Worm (Caenorhabditis elegans) whole organism, late embryonic: ENCODE results near the gene sec-6.

ENCODE experiments used
- C08G9.2 ChIP-seq: sonication (generic microtip); optimal IDR thresholded peaks from 2 replicates; lab custom pipeline; 2016; ENCODE audit warnings: mild to moderate bottlenecking, missing genetic modification characterization, moderate library complexity, missing compliant biosample characterization
- C38D4.7 ChIP-seq: fragments of 200-800 bp; sonication (Bioruptor generic); optimal IDR thresholded peaks from 2 replicates; lab custom pipeline; 2018; ENCODE audit warnings: mild to moderate bottlenecking, missing genetic modification characterization, moderate library complexity, missing compliant biosample characterization
- Y22D7AL.16 ChIP-seq: sonication (generic microtip); optimal IDR thresholded peaks from 2 replicates; lab custom pipeline; 2016; ENCODE audit warnings: missing genetic modification characterization, missing compliant biosample characterization
- ceh-14 ChIP-seq: sonication (generic microtip); optimal IDR thresholded peaks from 2 replicates; lab custom pipeline; 2016; ENCODE audit warnings: missing genotype, missing genetic modification characterization, missing compliant biosample characterization
- ceh-19 ChIP-seq: fragments of 200-800 bp; sonication (Bioruptor generic); optimal IDR thresholded peaks from 2 replicates; lab custom pipeline; 2018; ENCODE audit warnings: mild to moderate bottlenecking, missing genetic modification characterization, missing compliant biosample characterization
- ceh-24 ChIP-seq: sonication (generic microtip); optimal IDR thresholded peaks from 2 replicates; lab custom pipeline; 2016; ENCODE audit warnings: mild to moderate bottlenecking, missing genetic modification characterization, missing compliant biosample characterization
- ceh-30 ChIP-seq: fragments of 150-350 bp; optimal IDR thresholded peaks from 2 replicates; lab custom pipeline; 2014; ENCODE audit warnings: missing biosample characterization, missing genetic modification characterization
- ceh-6 ChIP-seq: fragments of 200-800 bp; sonication (Bioruptor generic); optimal IDR thresholded peaks from 2 replicates; lab custom pipeline; 2018; ENCODE audit warnings: mild to moderate bottlenecking, missing genetic modification characterization, missing compliant biosample characterization
- che-1 ChIP-seq: sonication (generic microtip); optimal IDR thresholded peaks from 2 replicates; lab custom pipeline; 2016; ENCODE audit warnings: mild to moderate bottlenecking, missing genetic modification characterization, missing compliant biosample characterization
- dmd-4 ChIP-seq: sonication (generic microtip); optimal IDR thresholded peaks from 2 replicates; lab custom pipeline; 2016; ENCODE audit warnings: borderline replicate concordance, missing genetic modification characterization, missing compliant biosample characterization
- dve-1 ChIP-seq: sonication (generic microtip); optimal IDR thresholded peaks from 2 replicates; lab custom pipeline; 2017; ENCODE audit warnings: antibody characterized with exemption, mild to moderate bottlenecking, missing genetic modification characterization, missing compliant biosample characterization
- elt-2 ChIP-seq: sonication (generic microtip); optimal IDR thresholded peaks from 2 replicates; lab custom pipeline; 2016; ENCODE audit warnings: missing genetic modification reagents, missing genetic modification characterization, missing compliant biosample characterization
- elt-4 ChIP-seq: sonication (generic microtip); optimal IDR thresholded peaks from 2 replicates; lab custom pipeline; 2016; ENCODE audit warnings: missing genetic modification characterization, missing compliant biosample characterization
- ets-4 ChIP-seq: sonication (generic microtip); optimal IDR thresholded peaks from 2 replicates; lab custom pipeline; 2016; ENCODE audit warnings: missing genetic modification characterization, missing compliant biosample characterization
- eyg-1 ChIP-seq: sonication (generic microtip); optimal IDR thresholded peaks from 2 replicates; lab custom pipeline; 2016; ENCODE audit warnings: missing genotype, missing genetic modification characterization, missing compliant biosample characterization
- fax-1 ChIP-seq: sonication (generic microtip); optimal IDR thresholded peaks from 2 replicates; lab custom pipeline; 2016; ENCODE audit warnings: missing genotype, missing genetic modification characterization, missing compliant biosample characterization
- fkh-6 ChIP-seq: sonication (generic microtip); optimal IDR thresholded peaks from 2 replicates; lab custom pipeline; 2016; ENCODE audit warnings: missing genetic modification characterization, missing compliant biosample characterization
- gmeb-2 ChIP-seq: sonication (generic microtip); optimal IDR thresholded peaks from 2 replicates; lab custom pipeline; 2016; ENCODE audit warnings: missing genetic modification characterization, inconsistent platforms, missing compliant biosample characterization
- hlh-6 ChIP-seq: sonication (generic microtip); optimal IDR thresholded peaks from 2 replicates; lab custom pipeline; 2016; ENCODE audit warnings: missing genotype, missing genetic modification characterization, missing compliant biosample characterization
- hlh-8 ChIP-seq: sonication (generic microtip); optimal IDR thresholded peaks from 2 replicates; lab custom pipeline; 2016; ENCODE audit warnings: missing genotype, missing genetic modification characterization, missing compliant biosample characterization
- lin-11 ChIP-seq: fragments of 200-800 bp; sonication (Bioruptor generic); optimal IDR thresholded peaks from 2 replicates; lab custom pipeline; 2018; ENCODE audit warnings: mild to moderate bottlenecking, missing genetic modification characterization, missing compliant biosample characterization
- madf-2 ChIP-seq: sonication (generic microtip); optimal IDR thresholded peaks from 2 replicates; lab custom pipeline; 2017; ENCODE audit warnings: missing genetic modification characterization, missing compliant biosample characterization
- mec-3 ChIP-seq: sonication (generic microtip); optimal IDR thresholded peaks from 2 replicates; lab custom pipeline; 2016; ENCODE audit warnings: borderline replicate concordance, missing genetic modification characterization, missing compliant biosample characterization
- npax-4 ChIP-seq: sonication (generic microtip); optimal IDR thresholded peaks from 2 replicates; lab custom pipeline; 2016; ENCODE audit warnings: missing genetic modification characterization, missing compliant biosample characterization
- odd-2 ChIP-seq: sonication (generic microtip); optimal IDR thresholded peaks from 2 replicates; lab custom pipeline; 2017; ENCODE audit warnings: antibody characterized with exemption, mild to moderate bottlenecking, missing genetic modification characterization, missing compliant biosample characterization
- pat-9 ChIP-seq: fragments of 200-800 bp; sonication (Bioruptor generic); optimal IDR thresholded peaks from 2 replicates; lab custom pipeline; 2018; ENCODE audit warnings: mild to moderate bottlenecking, missing genetic modification characterization, moderate library complexity, missing compliant biosample characterization
- pha-2 ChIP-seq: sonication (generic microtip); optimal IDR thresholded peaks from 2 replicates; lab custom pipeline; 2017; ENCODE audit warnings: mild to moderate bottlenecking, missing genetic modification characterization, missing compliant biosample characterization
- pros-1 ChIP-seq: fragments of 150-350 bp; optimal IDR thresholded peaks from 2 replicates; lab custom pipeline; 2014; ENCODE audit warnings: missing biosample characterization, missing genetic modification reagents, missing genetic modification characterization
- ref-2 ChIP-seq: sonication (generic microtip); optimal IDR thresholded peaks from 2 replicates; lab custom pipeline; 2016; ENCODE audit warnings: missing genetic modification characterization, missing compliant biosample characterization
- rnt-1 ChIP-seq: sonication (generic microtip); optimal IDR thresholded peaks from 2 replicates; lab custom pipeline; 2016; ENCODE audit warnings: missing genetic modification characterization, missing compliant biosample characterization
- sdc-2 ChIP-seq: sonication (generic microtip); optimal IDR thresholded peaks from 2 replicates; lab custom pipeline; 2016; ENCODE audit warnings: missing genotype, missing genetic modification characterization, missing compliant biosample characterization
- sox-2 ChIP-seq: fragments of 200-800 bp; sonication (Bioruptor generic); IDR thresholded peaks from 2 replicates; pipeline ENCODE4 v1.3.6; 2022; ENCODE audit warnings: missing genetic modification reagents, missing genetic modification characterization, missing compliant biosample characterization
- sox-4 ChIP-seq: sonication (generic microtip); optimal IDR thresholded peaks from 2 replicates; lab custom pipeline; 2017; ENCODE audit warnings: mild to moderate bottlenecking, missing genetic modification characterization, inconsistent platforms, missing compliant biosample characterization
- tbx-2 ChIP-seq: sonication (generic microtip); optimal IDR thresholded peaks from 2 replicates; lab custom pipeline; 2016; ENCODE audit warnings: missing genetic modification characterization, missing compliant biosample characterization
- unc-86 ChIP-seq: sonication (generic microtip); optimal IDR thresholded peaks from 2 replicates; lab custom pipeline; 2016; ENCODE audit warnings: missing genetic modification characterization, missing compliant biosample characterization
- ztf-16 ChIP-seq: sonication (generic microtip); optimal IDR thresholded peaks from 2 replicates; lab custom pipeline; 2017; ENCODE audit warnings: missing genetic modification characterization, missing compliant biosample characterization

sec-6 gene

DNA sequence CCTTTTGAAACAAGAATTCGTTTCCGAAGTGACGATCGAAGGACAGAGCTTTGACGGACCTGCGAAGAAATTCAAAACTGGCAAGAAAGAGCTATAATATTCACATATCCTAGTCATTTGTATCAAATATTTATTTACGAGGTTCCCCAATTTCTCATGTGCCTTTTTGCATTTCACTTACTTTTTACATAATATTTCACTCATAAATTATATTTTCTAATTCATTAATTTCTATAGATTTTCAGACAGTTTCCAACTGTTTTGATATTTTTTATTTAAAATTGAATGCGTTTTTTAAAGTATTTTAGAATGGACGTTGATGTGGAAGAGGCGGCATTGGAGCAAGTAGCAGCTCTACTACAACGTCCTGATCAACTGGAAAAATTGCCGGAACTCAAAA lies at the start of gene sec-6:
sec-6 (plus strand) TSS at position 301 of the 400 bp plus-strand sequence.
- no peak for TF ChIP-seq ztf-16 (tag; lab: Kevin White, UChicago)

DNA sequence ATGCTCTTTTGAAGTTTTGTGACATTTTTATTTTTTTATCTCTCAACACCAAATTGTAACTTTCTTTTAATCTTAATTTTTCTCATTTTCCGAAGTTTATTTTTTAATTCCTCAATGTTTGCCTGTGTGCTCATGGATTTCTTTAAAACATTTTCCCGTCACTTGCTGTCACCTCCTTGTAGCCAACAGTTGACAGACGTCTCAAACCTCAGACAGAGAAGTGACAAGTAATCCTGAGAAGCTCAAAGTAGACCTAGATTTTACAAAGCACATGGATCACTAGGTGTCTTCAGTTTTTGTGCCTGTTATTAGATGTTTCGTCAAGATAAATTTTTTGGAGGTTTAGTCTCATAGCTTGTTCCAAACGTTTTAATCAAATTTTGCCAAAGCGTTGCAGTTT lies 49.6 kb upstream of the sec-6 start:
- no peak for TF ChIP-seq gmeb-2 (tag; lab: Kevin White, UChicago)
- TF ChIP-seq unc-86 (tag; lab: Kevin White, UChicago): no peak
- TF ChIP-seq dve-1: no peak
- no peak for TF ChIP-seq fkh-6
- no peak for TF ChIP-seq ceh-30 (tag; lab: Kevin White, UChicago)
- TF ChIP-seq madf-2 (tag; lab: Kevin White, UChicago): no peak
- no peak for TF ChIP-seq mec-3 (tag; lab: Kevin White, UChicago)
- TF ChIP-seq ref-2 (tag; lab: Kevin White, UChicago): no peak
- TF ChIP-seq npax-4: no peak
- no peak for TF ChIP-seq sdc-2
- no peak for TF ChIP-seq pros-1 (tag; lab: Kevin White, UChicago)
- TF ChIP-seq C38D4.7 (GFP tag; lab: Kevin White, UChicago): no peak
- TF ChIP-seq ceh-24 (tag; lab: Kevin White, UChicago): no peak
- TF ChIP-seq che-1 (tag; lab: Kevin White, UChicago): no peak
- no peak for TF ChIP-seq hlh-8
- no peak for TF ChIP-seq tbx-2 (tag; lab: Kevin White, UChicago)
- no peak for TF ChIP-seq ets-4 (tag; lab: Kevin White, UChicago)
- TF ChIP-seq ztf-16 (tag; lab: Kevin White, UChicago): no peak

DNA sequence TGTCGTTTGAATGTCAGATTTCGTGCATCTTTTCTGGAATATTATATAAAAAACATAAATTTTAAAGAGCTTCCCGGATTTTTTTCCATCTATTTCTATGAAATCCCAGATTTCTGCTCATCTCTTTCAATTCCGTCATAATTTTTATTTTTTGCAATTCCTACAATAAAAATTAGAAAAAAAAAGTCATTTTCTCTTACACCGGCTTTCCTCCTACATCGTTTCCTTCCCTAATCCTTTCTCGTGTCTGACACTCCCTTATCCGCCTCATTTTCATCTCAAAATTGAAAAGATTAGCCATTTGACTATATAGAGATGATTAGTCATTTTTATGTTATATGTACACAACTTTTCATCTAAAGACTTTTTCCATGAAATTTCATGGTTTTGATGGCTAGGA lies 48.6 kb upstream of the sec-6 start:
- TF ChIP-seq C08G9.2 (tag; lab: Kevin White, UChicago): no peak
- no peak for TF ChIP-seq ceh-6 (GFP tag; lab: Kevin White, UChicago)
- TF ChIP-seq dve-1: no peak
- no peak for TF ChIP-seq sox-4 (tag; lab: Kevin White, UChicago)
- no peak for TF ChIP-seq eyg-1 (tag; lab: Kevin White, UChicago)
- no peak for TF ChIP-seq lin-11 (tag; lab: Kevin White, UChicago)
- TF ChIP-seq pha-2: no peak
- TF ChIP-seq unc-86 (tag; lab: Kevin White, UChicago): no peak
- TF ChIP-seq che-1 (tag; lab: Kevin White, UChicago): no peak
- TF ChIP-seq ceh-14 (tag; lab: Kevin White, UChicago): no peak
- TF ChIP-seq fkh-6: no peak
- TF ChIP-seq hlh-6 (tag; lab: Kevin White, UChicago): no peak
- TF ChIP-seq rnt-1 (tag; lab: Kevin White, UChicago): no peak
- TF ChIP-seq elt-4: no peak
- TF ChIP-seq, all 69 proteins: peak for 0

DNA sequence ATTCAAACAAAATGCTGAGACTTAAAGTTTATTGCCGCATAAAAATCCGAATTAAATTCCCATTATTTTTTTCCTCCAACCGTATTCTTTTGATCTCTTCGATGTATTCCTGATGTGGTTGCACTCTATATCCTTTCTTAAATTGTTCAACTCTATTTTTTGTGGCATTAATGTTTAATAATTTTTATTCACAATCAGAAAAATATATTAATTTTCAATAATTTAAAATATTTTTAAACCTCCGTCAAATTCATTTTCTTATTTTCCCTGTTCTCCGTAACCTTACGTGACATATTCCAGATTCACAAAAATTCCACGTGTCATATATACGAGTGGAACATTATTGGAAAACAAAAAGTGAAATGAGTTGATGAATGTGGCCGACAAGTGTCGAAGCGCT lies 47.6 kb upstream of the sec-6 start, which contains the start of gene gcy-12:
gcy-12 (plus strand) TSS at position 301 of the 400 bp plus-strand sequence.
- no peak for TF ChIP-seq pat-9 (tag; lab: Kevin White, UChicago)
- no peak for TF ChIP-seq ceh-30 (tag; lab: Kevin White, UChicago)
- TF ChIP-seq fax-1: no peak
- TF ChIP-seq C38D4.7 (GFP tag; lab: Kevin White, UChicago): no peak
- TF ChIP-seq mec-3 (tag; lab: Kevin White, UChicago): no peak
- TF ChIP-seq tbx-2 (tag; lab: Kevin White, UChicago): no peak
- no peak for TF ChIP-seq dmd-4 (tag; lab: Kevin White, UChicago)
- no peak for TF ChIP-seq elt-2 (tag; lab: Kevin White, UChicago)
- TF ChIP-seq dve-1: no peak
- no peak for TF ChIP-seq Y22D7AL.16
- no peak for TF ChIP-seq ztf-16 (tag; lab: Kevin White, UChicago)
- no peak for TF ChIP-seq ceh-19 (GFP tag; lab: Kevin White, UChicago)
- TF ChIP-seq sox-2 (GFP tag; lab: Robert Waterston, UW): no peak
- TF ChIP-seq odd-2 (tag; lab: Kevin White, UChicago): no peak
